Worm (Caenorhabditis elegans) whole organism, early embryonic: ENCODE measurements around the gene T13H5.1.

Experiments used
- ama-1 ChIP-seq: fragments of 150-350 bp; optimal IDR thresholded peaks from 2 replicates; lab custom pipeline; 2014
- ets-7 ChIP-seq: sonication (generic microtip); optimal IDR thresholded peaks from 2 replicates; lab custom pipeline; 2016; ENCODE audit warnings: missing genotype, missing genetic modification characterization, missing compliant biosample characterization
- flt-1 ChIP-seq: fragments of 200-800 bp; sonication (Bioruptor generic); IDR thresholded peaks from 2 replicates; pipeline ENCODE4 v1.3.6; 2022; ENCODE audit warnings: missing genetic modification characterization, missing compliant biosample characterization
- hmbx-1 ChIP-seq: sonication (generic microtip); optimal IDR thresholded peaks from 2 replicates; lab custom pipeline; 2016; ENCODE audit warnings: mild to moderate bottlenecking, missing genetic modification characterization, missing compliant biosample characterization
- hnd-1 ChIP-seq: sonication (generic microtip); optimal IDR thresholded peaks from 2 replicates; lab custom pipeline; 2016; ENCODE audit warnings: missing genetic modification characterization, missing compliant biosample characterization
- scrt-1 ChIP-seq: fragments of 200-800 bp; sonication (Bioruptor generic); IDR thresholded peaks from 2 replicates; pipeline ENCODE4 v1.3.6; 2022; ENCODE audit warnings: missing genetic modification characterization, missing compliant biosample characterization
- tbx-37 ChIP-seq: fragments of 200-800 bp; sonication (Bioruptor generic); conservative IDR thresholded peaks from 2 replicates; pipeline ENCODE4 v1.3.6; 2022; ENCODE audit warnings: missing genetic modification reagents, missing genetic modification characterization, missing compliant biosample characterization

DNA sequence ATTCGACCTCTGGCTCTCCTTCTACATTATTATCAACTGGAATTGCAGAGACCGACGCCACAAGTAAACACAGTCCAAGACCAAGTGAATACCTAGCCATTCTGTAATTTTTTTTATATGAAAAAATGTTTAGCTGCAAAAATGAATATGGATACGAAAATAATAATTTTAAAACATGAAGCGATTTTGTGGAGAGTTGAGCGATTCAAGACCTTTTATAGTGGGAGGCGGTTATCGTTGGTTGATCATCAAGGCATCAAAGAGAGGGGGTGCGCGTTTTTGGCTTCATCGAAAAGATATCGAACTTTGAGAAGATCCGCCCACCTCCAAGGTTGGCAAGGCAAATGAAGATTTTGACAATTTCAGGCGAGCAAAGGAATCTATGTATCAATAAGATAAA is 62.1 kb downstream of the T13H5.1 start, which contains the start of gene cut-3:
- no peak for TF ChIP-seq tbx-37
- TF ChIP-seq ama-1 (lab: Kevin White, UChicago): no peak
- no peak for TF ChIP-seq hmbx-1 (tag; lab: Kevin White, UChicago)
- TF ChIP-seq hnd-1: no peak
- no peak for TF ChIP-seq scrt-1 (GFP tag; lab: Robert Waterston, UW)
- TF ChIP-seq flt-1: no peak
- TF ChIP-seq ets-7 (tag; lab: Kevin White, UChicago): no peak
